Fruit fly (Drosophila melanogaster) ovary, adult (tissue): Measurements from ENCODE around the gene CG4991.

Source experiments
- CG17801 ChIP-seq: fragments of 200-800 bp; optimal IDR thresholded peaks from 2 replicates; lab custom pipeline; 2019; ENCODE audit warnings: missing biosample characterization, mild to moderate bottlenecking, missing genetic modification characterization, moderate library complexity; ENCODE audit not compliant: partially characterized antibody

The CG4991 gene

DNA sequence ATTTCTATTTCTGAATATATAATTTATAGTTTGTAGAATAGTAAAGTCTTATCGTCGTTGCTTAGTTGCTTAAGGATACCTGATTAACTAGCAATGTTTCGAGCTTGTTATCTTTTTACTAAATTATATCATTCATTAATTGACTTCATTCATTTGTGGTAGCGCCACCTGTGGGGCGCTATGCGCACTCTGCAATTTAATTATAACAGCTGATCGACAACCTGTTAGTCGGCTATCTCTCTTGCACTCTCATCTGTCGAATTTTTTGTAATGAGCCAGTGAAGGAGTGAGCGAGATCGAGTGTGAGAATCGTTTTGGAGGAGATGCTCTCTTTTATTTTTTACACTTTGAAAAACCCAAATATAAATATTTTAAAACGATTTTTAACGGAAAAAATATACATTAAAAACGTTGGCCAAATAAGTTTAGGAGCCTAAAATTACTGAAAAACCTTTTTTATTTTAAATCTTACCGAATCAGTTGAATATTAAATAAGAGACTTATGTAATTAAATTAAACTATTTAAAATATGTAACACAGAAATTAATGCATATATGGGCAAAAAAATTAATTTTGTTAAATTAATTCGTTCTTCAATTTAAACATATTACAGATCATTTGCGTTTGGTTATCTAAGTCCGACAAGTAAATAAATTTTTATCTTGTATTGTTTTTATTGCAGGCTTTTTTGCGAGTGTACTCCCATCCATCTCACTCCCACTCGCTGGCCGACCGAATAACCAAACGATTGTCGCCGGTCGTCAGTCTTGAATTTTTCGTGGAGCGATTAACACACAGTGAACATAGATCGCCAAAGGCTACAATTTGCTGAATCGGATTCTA lies at the start of gene CG4991, which contains the start of gene CG16700:
Gene CG4991 (plus strand): TSS at position 793 of the 843 bp plus-strand sequence.
Gene CG16700 (plus strand): TSS at position 793 of the 843 bp plus-strand sequence.
- TF ChIP-seq CG17801 (GFP tag; lab: Kevin White, UChicago): peak; percentile 45

- no peak for TF ChIP-seq CG17801 (GFP tag; lab: Kevin White, UChicago)
Measured at dm6 chrX:17047730-17048577, 43.7 kb upstream of the CG4991 start.

dm6 chrX:17066632-17067031 lies 25.0 kb upstream of the CG4991 start, which contains the start of gene CG45002:
Gene CG45002, minus strand, starts transcription at chrX:17066732.
- no peak for TF ChIP-seq CG17801 (GFP tag; lab: Kevin White, UChicago)

- no peak for TF ChIP-seq CG17801 (GFP tag; lab: Kevin White, UChicago)
Measured at dm6 chrX:17068423-17068822, 23.2 kb upstream of the CG4991 start, which contains the start of gene CG43077. Gene CG43077, minus strand, starts transcription at chrX:17068523.

- TF ChIP-seq CG17801 (GFP tag; lab: Kevin White, UChicago): no peak
Measured at dm6 chrX:17076449-17077289, 15.0 kb upstream of the CG4991 start.

- no peak for TF ChIP-seq CG17801 (GFP tag; lab: Kevin White, UChicago)
Measured at dm6 chrX:17077290-17078138, 14.1 kb upstream of the CG4991 start, which contains the start of gene wcy. Gene wcy, minus strand, starts transcription at chrX:17077897.

DNA sequence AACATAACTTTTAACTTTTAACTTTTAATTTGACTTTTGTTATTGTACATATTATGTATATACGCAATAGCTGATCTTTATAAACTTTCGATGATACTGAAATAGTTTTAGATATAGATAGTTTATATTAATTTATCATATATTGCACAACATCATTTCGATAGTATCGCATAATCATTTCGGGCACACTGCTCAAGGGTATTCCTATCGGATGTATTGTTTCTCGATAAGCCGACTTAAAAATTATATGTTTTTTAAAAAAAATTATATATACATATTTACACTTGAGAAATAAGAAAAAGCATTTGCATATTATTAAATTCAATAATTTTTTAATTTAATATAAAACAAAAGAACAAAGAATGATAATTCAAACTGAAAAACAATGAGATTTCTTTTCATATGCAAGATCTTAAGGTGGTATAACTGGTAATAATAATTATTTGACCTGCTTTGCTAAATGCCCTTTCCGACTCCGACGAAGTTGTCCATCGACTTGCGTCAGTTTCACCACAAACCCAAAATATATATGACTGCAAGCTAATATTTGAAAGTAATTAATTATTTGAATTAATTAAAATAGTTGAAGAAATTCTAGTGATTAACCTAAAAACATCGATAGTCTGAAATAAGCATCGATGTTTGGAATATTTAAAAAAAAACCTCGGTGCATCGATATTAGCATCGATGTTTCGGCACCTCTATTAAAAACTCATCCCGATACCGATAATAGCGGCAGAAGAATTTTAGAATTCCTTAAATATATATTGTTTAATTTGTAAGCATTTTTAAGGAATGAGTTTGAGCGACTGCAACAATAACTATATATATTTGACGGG lies 13.3 kb upstream of the CG4991 start, which contains the start of gene CG4949:
Gene CG4949 (plus strand): TSS at position 698 of the 839 bp plus-strand sequence.
- TF ChIP-seq CG17801 (GFP tag; lab: Kevin White, UChicago): no peak

- TF ChIP-seq CG17801 (GFP tag; lab: Kevin White, UChicago): no peak
Measured at dm6 chrX:17081147-17081546, 10.5 kb upstream of the CG4991 start, which contains the start of gene CG4955. Gene CG4955, plus strand, starts transcription at chrX:17081447.

DNA sequence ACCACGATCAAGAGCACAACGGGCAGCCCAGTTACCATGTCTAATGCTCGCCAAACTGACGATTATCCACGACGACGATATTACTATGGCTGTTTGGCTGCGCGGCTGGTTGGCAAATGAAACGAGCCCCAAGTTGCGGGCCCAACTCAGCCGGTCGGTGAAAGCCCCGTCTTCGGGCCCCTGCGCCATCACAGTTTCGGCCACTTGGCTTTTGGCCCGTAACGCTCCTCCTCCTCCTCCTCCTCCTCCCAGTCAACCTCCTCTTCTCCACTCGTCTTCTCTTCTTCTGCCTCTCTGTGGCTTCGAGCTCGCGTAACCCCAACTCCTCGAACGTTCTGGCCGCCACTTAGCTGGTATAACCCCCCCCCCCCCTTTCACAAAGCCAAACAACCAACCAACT lies 4.1 kb upstream of the CG4991 start, which contains the start of gene CG8945:
Gene CG8945 (minus strand): TSS at position 101 of the 400 bp plus-strand sequence.
- no peak for TF ChIP-seq CG17801 (GFP tag; lab: Kevin White, UChicago)

dm6 chrX:17090585-17090984 lies 1.1 kb upstream of the CG4991 start:
- TF ChIP-seq CG17801 (GFP tag; lab: Kevin White, UChicago): no peak

- TF ChIP-seq CG17801 (GFP tag; lab: Kevin White, UChicago): no peak
Measured at dm6 chrX:17093431-17093830, 1.8 kb downstream of the CG4991 start.

- no peak for TF ChIP-seq CG17801 (GFP tag; lab: Kevin White, UChicago)
Measured at dm6 chrX:17093900-17094446, 2.3 kb downstream of the CG4991 start.
